Worm (Caenorhabditis elegans) whole organism, L4/young adult: ENCODE measurements around the gene sra-10.

Source experiments
- W03F9.2 ChIP-seq: fragments of 150-350 bp; optimal IDR thresholded peaks from 2 replicates; lab custom pipeline; 2014; ENCODE audit warnings: missing biosample characterization, missing genetic modification characterization
- dao-5 ChIP-seq: sonication (generic microtip); optimal IDR thresholded peaks from 2 replicates; lab custom pipeline; 2016; ENCODE audit warnings: missing genotype, missing genetic modification characterization, moderate library complexity, missing compliant biosample characterization
- him-1 ChIP-seq: sonication (generic microtip); optimal IDR thresholded peaks from 2 replicates; lab custom pipeline; 2016; ENCODE audit warnings: missing genotype, missing genetic modification reagents, missing genetic modification characterization, missing compliant biosample characterization

- TF ChIP-seq him-1 (tag; lab: Kevin White, UChicago) = no peak
- no peak for TF ChIP-seq W03F9.2
- no peak for TF ChIP-seq dao-5 (tag; lab: Kevin White, UChicago)
These were observed 39.2 kb upstream of the sra-10 start for ce11 chrII:10933948-10934722.
